Worm (Caenorhabditis elegans): ENCODE measurements around the gene F10E7.11.
A peak's percentile ranks its signal among the peaks of the same experiment; 100 is the strongest.

Gene F10E7.11

ce11 chrII:7122661-7123418, at the start of gene F10E7.11:
F10E7.11 (minus strand) TSS chrII:7122892.
- TF ChIP-seq nfya-1 (tag; optimal IDR thresholded peaks at IDR 0.05; ENCODE audit: insufficient read depth), result peak; percentile 11
- TF ChIP-seq elt-1 (tag; optimal IDR thresholded peaks at IDR 0.05), result no peak
- peak; percentile 2 for TF ChIP-seq lin-15B (tag; optimal IDR thresholded peaks at IDR 0.05)
- TF ChIP-seq pqm-1 (tag; optimal IDR thresholded peaks at IDR 0.05), result no peak

ce11 chrII:7171305-7171998, 48.8 kb upstream of the F10E7.11 start, which contains the start of gene dyf-13:
dyf-13 (minus strand) TSS chrII:7171355.
- no peak for TF ChIP-seq zag-1 (tag; optimal IDR thresholded peaks at IDR 0.05)
- TF ChIP-seq egl-5 (tag; optimal IDR thresholded peaks at IDR 0.05), result no peak
- TF ChIP-seq aly-2 (tag; optimal IDR thresholded peaks at IDR 0.05), result no peak
- no peak for TF ChIP-seq ZK546.5 (tag; optimal IDR thresholded peaks at IDR 0.05)
- no peak for TF ChIP-seq hmg-11 (tag; optimal IDR thresholded peaks at IDR 0.05)
- no peak for TF ChIP-seq egl-27 (tag; optimal IDR thresholded peaks at IDR 0.05)
- no peak for TF ChIP-seq nhr-12 (tag; optimal IDR thresholded peaks at IDR 0.05)
- no peak for TF ChIP-seq sea-2 (GFP tag; optimal IDR thresholded peaks at IDR 0.05)
- no peak for TF ChIP-seq pqm-1 (tag; optimal IDR thresholded peaks at IDR 0.05)
- TF ChIP-seq ceh-16 (tag; optimal IDR thresholded peaks at IDR 0.05), result no peak
- TF ChIP-seq ama-1 (optimal IDR thresholded peaks at IDR 0.05), result no peak
- no peak for TF ChIP-seq daf-12 (tag; optimal IDR thresholded peaks at IDR 0.05)
- no peak for TF ChIP-seq ztf-4 (tag; optimal IDR thresholded peaks at IDR 0.05)
- no peak for TF ChIP-seq fkh-2 (tag; optimal IDR thresholded peaks at IDR 0.05)

ce11 chrII:7168712-7169111, 46.0 kb upstream of the F10E7.11 start, which contains the start of gene col-36:
col-36 (minus strand) TSS chrII:7168812.
- TF ChIP-seq nfya-1 (tag; optimal IDR thresholded peaks at IDR 0.05; ENCODE audit: insufficient read depth) (no peak), nhr-23 (tag; optimal IDR thresholded peaks at IDR 0.05) (peak; percentile 50)

- TF ChIP-seq ztf-11 (tag; optimal IDR thresholded peaks at IDR 0.05) (no peak), elt-2 (tag; optimal IDR thresholded peaks at IDR 0.05) (peak; percentile 93), pqm-1 (tag; optimal IDR thresholded peaks at IDR 0.05) (peak; percentile 94)
Observed at ce11 chrII:7166768-7167167, 44.1 kb upstream of the F10E7.11 start.

ce11 chrII:7165749-7166148, 43.1 kb upstream of the F10E7.11 start, which contains the start of gene mfsd-13.2:
mfsd-13.2 (minus strand) TSS chrII:7165849.
- TF ChIP-seq fos-1 (tag; optimal IDR thresholded peaks at IDR 0.05) (no peak), skn-1 (tag; optimal IDR thresholded peaks at IDR 0.05) (no peak), fkh-10 (GFP tag; optimal IDR thresholded peaks at IDR 0.05) (no peak), nhr-12 (tag; optimal IDR thresholded peaks at IDR 0.05) (no peak), nhr-25 (tag; optimal IDR thresholded peaks at IDR 0.05) (no peak), ceh-9 (tag; optimal IDR thresholded peaks at IDR 0.05) (no peak), egl-27 (tag; optimal IDR thresholded peaks at IDR 0.05) (no peak)

- TF ChIP-seq fkh-2 (tag; optimal IDR thresholded peaks at IDR 0.05) (no peak), aly-2 (tag; optimal IDR thresholded peaks at IDR 0.05) (no peak), pha-4 (tag; optimal IDR thresholded peaks at IDR 0.05) (no peak), egl-5 (tag; optimal IDR thresholded peaks at IDR 0.05) (no peak), fos-1 (tag; optimal IDR thresholded peaks at IDR 0.05) (no peak), lsy-12 (tag; optimal IDR thresholded peaks at IDR 0.05) (no peak), unc-62 (GFP tag; optimal IDR thresholded peaks at IDR 0.05) (no peak), nhr-43 (tag; optimal IDR thresholded peaks at IDR 0.05; ENCODE audit: poor library complexity, severe bottlenecking) (no peak), nhr-11 (tag; optimal IDR thresholded peaks at IDR 0.05) (no peak), jun-1 (tag; optimal IDR thresholded peaks at IDR 0.05) (no peak), ceh-16 (tag; optimal IDR thresholded peaks at IDR 0.05) (no peak), fkh-10 (GFP tag; optimal IDR thresholded peaks at IDR 0.05) (no peak), nhr-23 (tag; optimal IDR thresholded peaks at IDR 0.05) (no peak), mdl-1 (tag; optimal IDR thresholded peaks at IDR 0.05) (no peak), ama-1 (optimal IDR thresholded peaks at IDR 0.05) (no peak), mml-1 (tag; optimal IDR thresholded peaks at IDR 0.05) (no peak), nhr-28 (tag; optimal IDR thresholded peaks at IDR 0.05) (no peak)
Observed at ce11 chrII:7161512-7161911, 38.8 kb upstream of the F10E7.11 start, which contains the start of gene C27H5.12. C27H5.12 (minus strand) TSS chrII:7161612.
